Worm (Caenorhabditis elegans): Measurements from ENCODE around the gene F38A1.6.

- no peak for TF ChIP-seq skn-1 (tag; optimal IDR thresholded peaks at IDR 0.05)
- no peak for TF ChIP-seq zag-1 (tag; optimal IDR thresholded peaks at IDR 0.05)
- no peak for TF ChIP-seq mml-1 (tag; optimal IDR thresholded peaks at IDR 0.05)
- TF ChIP-seq pqm-1 (tag; optimal IDR thresholded peaks at IDR 0.05): no peak
- TF ChIP-seq elt-2 (tag; optimal IDR thresholded peaks at IDR 0.05): no peak
- no peak for TF ChIP-seq ztf-4 (tag; optimal IDR thresholded peaks at IDR 0.05)
Measured at ce11 chrIV:1232419-1233145, 19.1 kb upstream of the F38A1.6 start.

Measured in whole organism, L3 larva.